Worm (Caenorhabditis elegans) whole organism, L4 larva: ENCODE measurements around the gene sre-46.
A peak's percentile ranks its signal among the peaks of the same experiment; 100 is the strongest.

Experiments used
- T26A8.4 ChIP-seq: fragments of 200-800 bp; sonication (Bioruptor generic); IDR thresholded peaks from 2 replicates; pipeline ENCODE4 v1.3.6; 2022; ENCODE audit warnings: missing genetic modification characterization, missing compliant biosample characterization
- ceh-28 ChIP-seq: fragments of 150-350 bp; optimal IDR thresholded peaks from 2 replicates; lab custom pipeline; 2014; ENCODE audit warnings: missing biosample characterization, missing genetic modification reagents, missing genetic modification characterization
- ceh-82 ChIP-seq: sonication (generic microtip); optimal IDR thresholded peaks from 2 replicates; lab custom pipeline; 2017; ENCODE audit warnings: missing biosample characterization, missing genetic modification characterization
- fos-1 ChIP-seq: fragments of 150-350 bp; optimal IDR thresholded peaks from 2 replicates; lab custom pipeline; 2014; ENCODE audit warnings: missing biosample characterization, missing genetic modification characterization
- lin-29 ChIP-seq: fragments of 200-800 bp; sonication (Bioruptor generic); IDR thresholded peaks from 2 replicates; pipeline ENCODE4 v1.3.6; 2022; ENCODE audit warnings: missing genetic modification reagents, missing genetic modification characterization, missing compliant biosample characterization
- nhr-11 ChIP-seq: fragments of 150-350 bp; optimal IDR thresholded peaks from 2 replicates; lab custom pipeline; 2014; ENCODE audit warnings: missing biosample characterization, missing genetic modification characterization
- nhr-25 ChIP-seq: sonication (generic microtip); optimal IDR thresholded peaks from 2 replicates; lab custom pipeline; 2017; ENCODE audit warnings: missing genetic modification characterization, mild to moderate bottlenecking, missing compliant biosample characterization, antibody characterized with exemption, moderate library complexity, borderline replicate concordance; ENCODE audit not compliant: insufficient read depth
- nhr-28 ChIP-seq: fragments of 150-350 bp; optimal IDR thresholded peaks from 2 replicates; lab custom pipeline; 2014; ENCODE audit warnings: missing biosample characterization, missing genetic modification characterization
- pqm-1 ChIP-seq: sonication (generic microtip); optimal IDR thresholded peaks from 2 replicates; lab custom pipeline; 2017; ENCODE audit warnings: missing biosample characterization, missing genetic modification characterization
- snpc-1.2 ChIP-seq: fragments of 200-800 bp; sonication (Bioruptor generic); IDR thresholded peaks from 2 replicates; pipeline ENCODE4 v1.3.6; 2022; ENCODE audit warnings: missing genetic modification reagents, missing genetic modification characterization, missing compliant biosample characterization
- snpc-4 ChIP-seq: fragments of 150-350 bp; optimal IDR thresholded peaks from 2 replicates; lab custom pipeline; 2014; ENCODE audit warnings: missing biosample characterization, missing genetic modification characterization
- unc-62 ChIP-seq, 3 experiments: fragments of 150-350 bp in 1 of 3; sonication (generic microtip); optimal IDR thresholded peaks in 2 of 3; peaks in 1 of 3; 1 replicate in 1 of 3; 2 replicates in 2 of 3; lab custom pipeline; 2014 to 2017; ENCODE audit warnings: missing biosample characterization in 3 of 3, missing genetic modification characterization in 3 of 3, missing genetic modification reagents in 3 of 3, missing genotype in 1 of 3
- zip-2 ChIP-seq: fragments of 150-350 bp; optimal IDR thresholded peaks from 2 replicates; lab custom pipeline; 2014; ENCODE audit warnings: missing biosample characterization, missing genetic modification characterization

DNA sequence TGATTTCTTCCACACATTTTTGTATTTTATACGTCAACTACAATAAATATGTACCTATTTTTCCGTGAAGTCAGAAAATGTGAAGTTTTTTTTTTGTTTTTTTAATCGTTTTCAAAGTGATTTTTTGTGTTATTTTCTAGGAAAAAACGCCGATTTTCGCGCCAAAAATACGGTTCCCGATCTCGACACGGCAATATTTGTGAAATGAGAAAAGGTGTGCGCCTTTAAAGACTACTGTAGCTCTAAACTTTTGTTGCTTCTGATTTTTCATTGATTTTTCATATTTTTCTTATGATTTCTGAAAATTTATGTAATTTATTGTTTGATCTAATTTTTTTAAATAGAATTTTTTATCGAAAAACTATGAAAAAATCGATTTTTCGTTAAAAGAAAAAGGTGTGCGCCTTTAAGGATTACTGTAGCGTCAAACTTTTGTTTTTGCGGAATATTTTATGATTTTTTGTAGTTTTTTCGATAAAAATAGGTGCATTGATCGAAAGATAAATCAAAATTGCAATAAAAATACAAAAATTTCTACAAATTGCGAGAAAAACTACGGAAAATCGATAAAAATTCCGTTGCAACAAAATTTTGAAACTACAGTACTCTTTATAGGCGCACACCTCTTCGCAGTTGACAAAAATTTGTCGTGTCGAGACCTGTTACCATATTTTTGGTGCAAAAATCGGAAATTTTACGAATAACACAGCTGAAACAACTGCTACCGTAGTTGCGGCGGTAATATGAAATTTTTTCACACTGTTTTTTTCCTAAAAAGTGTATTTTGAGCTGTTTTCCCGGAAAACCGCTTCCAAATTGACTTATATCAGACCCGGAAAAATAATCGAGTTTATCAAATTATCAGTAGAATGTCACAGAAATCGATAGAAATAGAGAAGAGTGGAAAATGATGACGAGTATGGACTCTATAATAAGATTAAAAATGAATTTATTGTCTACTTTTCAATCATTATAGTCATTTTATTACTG, 25.5 kb downstream of the sre-46 start, which contains the start of gene kqt-3:
- TF ChIP-seq T26A8.4 (no peak), unc-62 (GFP tag; optimal IDR thresholded peaks at IDR 0.05 in 1 of 2; lab: Kevin White, UChicago) (no peak), unc-62 (tag; optimal IDR thresholded peaks at IDR 0.05; lab: Kevin White, UChicago) (no peak), pqm-1 (tag; lab: Kevin White, UChicago) (no peak), snpc-4 (tag; lab: Kevin White, UChicago) (no peak), nhr-25 (tag; lab: Kevin White, UChicago) (no peak), ceh-82 (tag; lab: Kevin White, UChicago) (no peak), nhr-28 (peak; percentile 8), snpc-1.2 (GFP tag; lab: Robert Waterston, UW) (no peak), fos-1 (tag; lab: Kevin White, UChicago) (no peak), nhr-11 (tag; lab: Kevin White, UChicago) (no peak), zip-2 (no peak), lin-29 (GFP tag; lab: Robert Waterston, UW) (no peak), ceh-28 (no peak)
